Worm (Caenorhabditis elegans) whole organism, L1 larva: ENCODE results near the gene swt-6.

Experiments used
- blmp-1 ChIP-seq: fragments of 150-350 bp; optimal IDR thresholded peaks from 2 replicates; lab custom pipeline; 2014; ENCODE audit warnings: missing biosample characterization, missing genetic modification characterization
- dsc-1 ChIP-seq: sonication (generic microtip); optimal IDR thresholded peaks from 2 replicates; lab custom pipeline; 2016; ENCODE audit warnings: mild to moderate bottlenecking, missing genetic modification characterization, missing compliant biosample characterization
- egl-27 ChIP-seq, 2 experiments: fragments of 150-350 bp in 1 of 2; sonication (generic microtip); optimal IDR thresholded peaks; 3 replicates each; lab custom pipeline; 2017 to 2018; ENCODE audit warnings: missing biosample characterization in 2 of 2, missing genetic modification characterization in 2 of 2, missing genetic modification reagents in 2 of 2
- lin-39 ChIP-seq: fragments of 150-350 bp; optimal IDR thresholded peaks from 2 replicates; lab custom pipeline; 2014; ENCODE audit warnings: missing biosample characterization, missing genetic modification reagents, missing genetic modification characterization
- mdl-1 ChIP-seq, 2 experiments: fragments of 150-350 bp; optimal IDR thresholded peaks; 2 replicates each; lab custom pipeline; 2014 to 2017; ENCODE audit warnings: missing biosample characterization in 2 of 2, missing genetic modification characterization in 2 of 2, inconsistent platforms in 1 of 2
- nhr-90 ChIP-seq: sonication (generic microtip); optimal IDR thresholded peaks from 2 replicates; lab custom pipeline; 2016; ENCODE audit warnings: mild to moderate bottlenecking, missing genetic modification characterization, missing compliant biosample characterization; ENCODE audit not compliant: poor library complexity
- rnt-1 ChIP-seq: sonication (generic microtip); optimal IDR thresholded peaks from 2 replicates; lab custom pipeline; 2016; ENCODE audit warnings: mild to moderate bottlenecking, missing genetic modification characterization, moderate library complexity, missing compliant biosample characterization
- sox-4 ChIP-seq: sonication (generic microtip); optimal IDR thresholded peaks from 2 replicates; lab custom pipeline; 2016; ENCODE audit warnings: missing genetic modification characterization, missing compliant biosample characterization
- sup-37 ChIP-seq: fragments of 200-800 bp; sonication (Bioruptor generic); optimal IDR thresholded peaks from 2 replicates; lab custom pipeline; 2018; ENCODE audit warnings: mild to moderate bottlenecking, missing genetic modification characterization, missing compliant biosample characterization

- TF ChIP-seq egl-27 (tag; optimal IDR thresholded peaks at IDR 0.05; lab: Kevin White, UChicago) = no peak
- TF ChIP-seq sox-4 = no peak
- TF ChIP-seq dsc-1 (tag; lab: Kevin White, UChicago) = no peak
- TF ChIP-seq nhr-90 (tag; lab: Kevin White, UChicago) = no peak
- TF ChIP-seq rnt-1 (tag; lab: Kevin White, UChicago) = no peak
- no peak for TF ChIP-seq sup-37 (GFP tag; lab: Kevin White, UChicago)
- no peak for TF ChIP-seq mdl-1 (tag; optimal IDR thresholded peaks at IDR 0.05; lab: Kevin White, UChicago)
- TF ChIP-seq lin-39 (tag; lab: Kevin White, UChicago) = no peak
- no peak for TF ChIP-seq blmp-1
Observed at ce11 chrV:13908120-13908915, 45.8 kb upstream of the swt-6 start.
